Fruit fly (Drosophila melanogaster): ENCODE measurements around the gene ZnT86D.

The ZnT86D gene

DNA sequence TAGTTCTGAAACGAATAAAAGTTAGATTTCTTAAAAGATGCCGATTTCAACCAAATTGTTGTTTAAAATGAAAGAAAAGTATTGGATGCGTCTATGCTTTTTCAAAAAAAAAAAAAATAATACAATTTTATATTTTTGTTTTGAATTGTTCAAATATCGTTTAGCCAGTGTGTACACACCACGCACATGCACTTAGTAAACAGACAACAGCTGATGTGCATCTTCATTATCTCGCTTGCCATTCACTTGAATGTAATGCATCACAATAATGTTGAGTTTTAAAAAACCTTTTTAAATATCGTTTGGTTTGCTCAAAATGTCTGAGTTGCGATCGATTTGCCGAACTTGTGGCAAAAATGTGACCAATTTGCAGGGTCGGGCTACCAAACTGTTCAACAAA, 21.7 kb upstream of the ZnT86D start, which contains the start of gene CG31441:
Gene CG31441 (plus strand): TSS at position 246 of the 400 bp plus-strand sequence.
- TF ChIP-seq ttk (optimal IDR thresholded peaks at IDR 0.05) (no peak), Sin3A (optimal IDR thresholded peaks at IDR 0.05) (no peak), psq (optimal IDR thresholded peaks at IDR 0.05) (no peak), h (optimal IDR thresholded peaks at IDR 0.05) (no peak), insv (optimal IDR thresholded peaks at IDR 0.05) (no peak), Myc (optimal IDR thresholded peaks at IDR 0.05) (no peak)

DNA sequence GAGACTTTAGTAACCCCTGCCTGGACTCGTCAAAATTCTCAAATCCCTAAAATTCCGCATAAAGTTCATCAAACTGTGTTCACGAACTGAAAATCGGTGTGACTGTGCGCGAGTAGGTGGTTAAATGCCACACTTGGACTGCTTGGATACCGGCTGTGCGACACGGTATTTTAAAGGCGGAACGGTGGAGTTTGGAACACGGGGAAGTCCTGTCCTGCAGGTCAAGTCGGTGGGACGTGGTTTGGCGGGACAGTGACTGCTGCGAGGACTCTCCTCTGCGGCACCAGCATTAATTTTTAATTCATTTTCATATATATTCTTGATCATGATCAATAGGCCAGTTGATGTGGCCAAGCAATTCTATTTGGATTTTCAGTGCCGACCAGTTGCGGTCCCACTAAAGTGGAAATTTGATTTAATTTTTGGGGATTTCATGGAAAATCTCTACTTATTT, 20.6 kb upstream of the ZnT86D start, which contains the start of the genes Arfip and CG17721:
Gene Arfip (minus strand): TSS at position 96 of the 454 bp plus-strand sequence.
Gene CG17721 (plus strand): TSS at position 223 of the 454 bp plus-strand sequence.
- TF ChIP-seq Myc (optimal IDR thresholded peaks at IDR 0.05) (no peak), h (optimal IDR thresholded peaks at IDR 0.05) (no peak)

DNA sequence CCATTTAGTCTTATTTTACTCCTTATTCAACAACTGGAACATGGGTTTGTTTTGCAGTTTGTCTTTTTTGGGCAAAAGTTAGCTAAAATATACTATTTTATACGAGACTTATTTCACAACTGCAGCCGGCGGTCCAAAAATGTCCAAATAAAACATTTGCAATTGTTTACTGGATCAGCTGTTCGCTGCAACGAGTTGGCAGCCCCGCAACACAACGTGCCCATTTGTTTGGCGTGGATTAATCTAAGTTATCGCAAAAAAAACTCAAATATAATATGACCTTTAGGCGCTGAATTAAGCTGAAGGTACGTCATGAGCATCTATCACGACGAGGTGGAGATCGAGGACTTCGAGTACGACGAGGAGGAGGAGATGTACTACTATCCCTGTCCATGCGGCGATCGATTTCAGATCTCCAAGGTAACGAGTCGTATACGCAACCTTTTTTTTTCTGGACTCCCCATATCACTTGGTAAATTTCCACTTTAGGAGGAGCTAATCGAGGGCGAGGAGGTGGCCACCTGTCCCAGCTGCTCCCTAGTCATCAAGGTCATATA, 17.4 kb upstream of the ZnT86D start, which contains the start of the genes CG17187 and Dph3:
Gene CG17187 (minus strand): TSS at position 175 of the 557 bp plus-strand sequence.
Gene Dph3 (plus strand): TSS at position 208 of the 557 bp plus-strand sequence.
- TF ChIP-seq Myc (optimal IDR thresholded peaks at IDR 0.05) = no peak
- no peak for TF ChIP-seq insv (optimal IDR thresholded peaks at IDR 0.05)
- TF ChIP-seq psq (optimal IDR thresholded peaks at IDR 0.05) = no peak
- no peak for TF ChIP-seq ttk (optimal IDR thresholded peaks at IDR 0.05)
- TF ChIP-seq Sin3A (optimal IDR thresholded peaks at IDR 0.05) = no peak
- no peak for TF ChIP-seq h (optimal IDR thresholded peaks at IDR 0.05)

DNA sequence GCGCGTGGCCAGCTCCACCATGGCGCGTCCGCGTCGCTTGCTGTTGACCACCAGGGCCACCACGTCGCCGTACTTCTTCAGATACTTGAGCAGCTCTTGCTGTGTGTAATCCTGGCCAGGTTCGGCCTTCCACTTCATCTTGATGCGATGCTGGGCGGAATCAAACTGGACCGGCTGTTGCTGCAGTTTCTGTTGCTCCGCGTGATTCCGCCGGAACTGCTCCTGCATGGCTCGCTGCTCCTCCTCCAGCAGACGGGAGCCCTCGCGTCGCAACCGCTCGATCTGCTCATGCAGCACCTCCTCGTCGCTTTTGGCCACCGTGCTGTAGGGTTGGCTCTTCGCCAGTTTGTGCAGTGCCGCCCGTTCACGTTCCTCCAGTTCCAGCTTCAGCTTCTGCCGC, 16.7 kb upstream of the ZnT86D start:
- no peak for TF ChIP-seq h (optimal IDR thresholded peaks at IDR 0.05)
- TF ChIP-seq ttk (optimal IDR thresholded peaks at IDR 0.05) = peak; percentile 67
- no peak for TF ChIP-seq Sin3A (optimal IDR thresholded peaks at IDR 0.05)

DNA sequence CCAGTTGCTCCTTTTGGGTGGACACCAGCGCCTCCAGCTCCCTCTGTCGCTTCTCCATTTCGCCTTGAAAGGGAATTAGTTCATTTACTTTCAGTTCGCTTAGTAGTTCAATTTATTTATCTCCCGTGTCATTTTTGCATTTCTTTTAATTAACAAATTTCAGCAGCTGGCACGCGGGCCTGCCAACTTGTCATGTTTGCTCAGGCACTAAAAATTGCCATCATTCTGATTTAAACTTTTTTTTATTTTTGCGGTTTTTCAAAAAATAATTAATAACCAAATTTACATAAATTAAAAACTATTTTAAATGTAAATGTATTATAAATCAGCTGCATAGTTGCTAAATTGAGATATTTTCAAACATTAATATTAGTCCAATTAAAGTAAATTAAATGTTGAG, 16.1 kb upstream of the ZnT86D start, which contains the start of gene GCC88:
Gene GCC88 (minus strand): TSS at position 209 of the 400 bp plus-strand sequence.
- TF ChIP-seq insv (optimal IDR thresholded peaks at IDR 0.05) = no peak
- no peak for TF ChIP-seq Sin3A (optimal IDR thresholded peaks at IDR 0.05)
- TF ChIP-seq psq (optimal IDR thresholded peaks at IDR 0.05) = no peak
- TF ChIP-seq ttk (optimal IDR thresholded peaks at IDR 0.05) = no peak
- TF ChIP-seq h (optimal IDR thresholded peaks at IDR 0.05) = no peak
- TF ChIP-seq Myc (optimal IDR thresholded peaks at IDR 0.05) = no peak

dm6 chr3R:11226496-11226895, 12.2 kb upstream of the ZnT86D start, which contains the start of gene CG17726:
Gene CG17726, plus strand, starts transcription at chr3R:11226762.
- TF ChIP-seq h (optimal IDR thresholded peaks at IDR 0.05) (no peak), insv (optimal IDR thresholded peaks at IDR 0.05) (no peak), Myc (optimal IDR thresholded peaks at IDR 0.05) (no peak), psq (optimal IDR thresholded peaks at IDR 0.05) (no peak), Sin3A (optimal IDR thresholded peaks at IDR 0.05) (no peak), ttk (optimal IDR thresholded peaks at IDR 0.05) (no peak)

DNA sequence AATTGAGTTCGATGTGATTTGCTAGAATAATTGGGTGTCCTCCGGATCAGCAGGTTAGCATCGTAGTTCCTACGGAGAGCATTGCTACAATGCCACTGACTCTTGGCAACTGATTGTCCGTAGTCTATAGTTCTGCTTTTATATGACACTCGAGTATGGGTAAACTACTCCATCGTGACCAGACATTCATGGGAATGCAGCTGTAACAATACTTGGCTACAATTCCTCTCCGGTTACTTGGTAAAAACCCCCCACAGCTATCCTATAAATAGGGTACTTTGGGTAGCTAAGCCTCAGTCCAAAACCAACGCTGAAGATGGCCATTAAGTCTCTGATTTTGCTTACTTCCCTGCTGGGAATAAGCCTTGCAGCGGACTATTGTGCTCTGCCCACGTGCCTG, 10.9 kb upstream of the ZnT86D start, which contains the start of gene scpr-C:
Gene scpr-C (plus strand): TSS at position 301 of the 400 bp plus-strand sequence.
- TF ChIP-seq Myc (optimal IDR thresholded peaks at IDR 0.05) = no peak
- TF ChIP-seq insv (optimal IDR thresholded peaks at IDR 0.05) = no peak
- TF ChIP-seq ttk (optimal IDR thresholded peaks at IDR 0.05) = no peak
- no peak for TF ChIP-seq Sin3A (optimal IDR thresholded peaks at IDR 0.05)
- TF ChIP-seq psq (optimal IDR thresholded peaks at IDR 0.05) = no peak
- no peak for TF ChIP-seq h (optimal IDR thresholded peaks at IDR 0.05)

DNA sequence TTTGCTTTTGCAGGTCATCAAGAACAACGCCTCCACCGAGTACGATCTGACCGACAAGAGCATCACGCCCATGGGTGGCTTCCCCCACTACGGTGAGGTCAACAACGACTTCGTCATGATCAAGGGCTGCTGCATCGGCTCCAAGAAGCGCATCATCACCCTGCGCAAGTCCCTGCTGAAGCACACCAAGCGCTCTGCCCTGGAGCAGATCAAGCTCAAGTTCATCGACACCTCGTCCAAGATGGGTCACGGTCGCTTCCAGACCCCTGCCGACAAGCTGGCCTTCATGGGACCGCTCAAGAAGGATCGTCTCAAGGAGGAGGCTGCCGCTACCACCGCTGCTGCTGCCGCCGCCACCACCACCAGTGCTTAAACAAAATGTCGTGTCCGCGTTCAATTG, 10.1 kb upstream of the ZnT86D start:
- TF ChIP-seq Sin3A (optimal IDR thresholded peaks at IDR 0.05) (no peak), Myc (optimal IDR thresholded peaks at IDR 0.05) (no peak), psq (optimal IDR thresholded peaks at IDR 0.05) (no peak), insv (optimal IDR thresholded peaks at IDR 0.05) (no peak), h (optimal IDR thresholded peaks at IDR 0.05) (no peak), ttk (optimal IDR thresholded peaks at IDR 0.05) (no peak)

DNA sequence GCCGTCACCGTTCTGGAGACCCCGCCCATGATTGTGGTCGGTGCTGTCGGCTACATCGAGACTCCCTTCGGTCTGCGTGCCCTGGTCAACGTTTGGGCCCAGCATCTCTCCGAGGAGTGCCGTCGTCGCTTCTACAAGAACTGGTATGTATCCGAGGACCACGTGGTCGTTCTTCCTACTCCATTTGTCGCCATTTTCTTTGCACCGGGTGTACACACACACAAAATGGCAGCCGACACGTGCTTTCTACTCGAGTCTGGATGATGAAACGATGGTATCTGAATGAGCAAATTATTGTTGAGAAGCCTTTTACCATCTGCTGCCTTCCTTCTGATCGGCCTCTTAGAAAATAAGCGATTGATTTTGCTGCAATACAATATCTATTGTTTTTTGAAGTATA, 8.2 kb upstream of the ZnT86D start:
- no peak for TF ChIP-seq Sin3A (optimal IDR thresholded peaks at IDR 0.05)
- TF ChIP-seq Myc (optimal IDR thresholded peaks at IDR 0.05) = no peak
- no peak for TF ChIP-seq insv (optimal IDR thresholded peaks at IDR 0.05)
- TF ChIP-seq ttk (optimal IDR thresholded peaks at IDR 0.05) = no peak
- TF ChIP-seq h (optimal IDR thresholded peaks at IDR 0.05) = no peak
- TF ChIP-seq psq (optimal IDR thresholded peaks at IDR 0.05) = no peak

DNA sequence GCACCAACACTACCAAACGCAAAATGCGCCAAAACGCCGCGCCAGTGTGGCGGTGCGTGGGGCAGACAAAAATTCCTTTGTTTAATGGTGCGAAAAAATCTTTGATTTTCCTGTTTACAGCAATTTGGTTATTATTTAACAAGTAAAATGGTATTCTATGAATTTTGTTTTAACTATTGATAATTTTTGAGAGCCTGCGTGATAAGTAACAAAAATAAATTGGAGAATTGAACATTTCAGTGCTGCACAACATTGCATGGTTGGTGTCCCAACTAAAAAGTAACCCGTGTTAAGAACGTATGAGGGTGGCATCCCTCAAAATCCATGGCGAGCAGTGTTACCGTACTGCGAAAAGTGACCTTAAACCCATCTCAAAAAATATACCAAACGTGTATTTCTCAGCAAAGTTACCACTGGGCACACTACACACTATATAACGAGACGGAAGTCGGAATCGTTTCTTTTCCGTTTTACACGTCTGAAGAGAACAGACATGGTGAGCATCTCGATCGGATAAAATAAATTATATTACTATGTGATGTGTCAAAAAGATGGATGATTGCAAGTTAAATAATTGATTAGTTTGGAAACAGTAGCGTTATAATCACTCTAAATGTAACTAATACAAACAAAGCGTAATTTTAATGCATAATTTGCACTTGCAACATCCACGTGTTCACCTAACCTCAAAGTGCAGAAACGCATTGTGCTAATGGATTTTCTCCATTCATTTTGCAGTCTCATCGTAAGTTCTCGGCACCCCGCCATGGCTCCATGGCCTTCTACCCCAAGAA, 7.3 kb upstream of the ZnT86D start, which contains the start of the genes CG6693 and RpL3:
Gene CG6693 (minus strand): TSS at position 203 of the 794 bp plus-strand sequence.
Gene RpL3 (plus strand): TSS at position 458 of the 794 bp plus-strand sequence.
- TF ChIP-seq insv (optimal IDR thresholded peaks at IDR 0.05) (no peak), Sin3A (optimal IDR thresholded peaks at IDR 0.05) (no peak), Myc (optimal IDR thresholded peaks at IDR 0.05) (no peak), ttk (optimal IDR thresholded peaks at IDR 0.05) (no peak), psq (optimal IDR thresholded peaks at IDR 0.05) (no peak), h (optimal IDR thresholded peaks at IDR 0.05) (no peak)

- TF ChIP-seq insv (optimal IDR thresholded peaks at IDR 0.05) (no peak), Myc (optimal IDR thresholded peaks at IDR 0.05) (no peak), Sin3A (optimal IDR thresholded peaks at IDR 0.05) (no peak), h (optimal IDR thresholded peaks at IDR 0.05) (no peak)
These were observed 5.5 kb upstream of the ZnT86D start, which contains the start of gene CG6689 for dm6 chr3R:11219883-11220282. Gene CG6689, minus strand, starts transcription at chr3R:11220064.

DNA sequence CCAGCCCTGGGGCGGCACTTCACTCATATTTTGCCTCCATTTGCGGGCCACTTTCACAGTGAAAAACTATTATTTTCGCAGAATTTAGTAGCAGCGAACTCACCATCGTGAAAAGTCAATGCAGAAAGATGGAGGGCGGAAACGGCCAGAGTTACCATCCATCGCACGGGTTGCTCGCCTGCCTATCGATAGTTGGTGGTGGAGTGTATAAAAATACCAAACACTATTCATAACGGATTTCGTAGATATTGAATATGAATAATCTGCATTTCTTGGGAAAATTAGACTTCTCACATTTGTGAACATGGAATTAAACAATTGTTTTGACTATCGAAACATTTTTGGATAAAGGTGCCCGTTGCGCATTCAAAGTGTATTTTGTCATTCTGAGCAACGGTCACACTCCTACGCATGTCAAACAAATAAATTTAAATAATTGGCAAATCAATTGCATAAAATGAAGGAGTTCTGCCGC, 1.9 kb upstream of the ZnT86D start, which contains the start of the genes RpS25 and CG4820:
Gene RpS25 (minus strand): TSS at position 132 of the 475 bp plus-strand sequence.
Gene CG4820 (plus strand): TSS at position 380 of the 475 bp plus-strand sequence.
- no peak for TF ChIP-seq h (optimal IDR thresholded peaks at IDR 0.05)

Data from Kc167 (cell line).